In the genomic region with DNA sequence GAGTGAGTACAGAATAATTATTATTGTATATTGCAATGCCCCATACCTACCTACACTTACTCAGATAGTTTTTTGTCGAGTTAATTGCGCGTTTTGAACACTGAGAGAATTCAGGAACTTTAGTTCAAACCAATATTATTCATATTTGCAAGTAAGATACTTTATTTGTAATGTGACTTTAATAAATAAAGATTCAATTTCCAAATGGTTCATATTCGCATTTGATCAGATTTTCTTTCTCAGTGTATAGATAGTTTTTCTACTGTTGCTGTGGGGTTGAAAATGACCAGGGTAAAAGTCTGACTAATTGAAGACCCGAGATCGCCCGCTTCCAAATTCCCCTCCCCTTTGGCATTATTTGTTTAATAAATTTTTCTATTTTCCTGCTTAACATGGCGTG, we compare ENCODE assay signal across 1 fruit fly cellular context.
A peak's percentile ranks its signal among the peaks of the same experiment; 100 is the strongest.
TF ChIP-seq lines count a peak whose summit lies in the region.

No protein-coding gene starts in this region.

TF ChIP-seq in whole organism, embryonic, 481 proteins besides CTCF, POLR2A, EP300 and RAD21 (continued from another document):
- TF ChIP-seq CG10274 (GFP tag; optimal IDR thresholded peaks at IDR 0.05; lab: Kevin White, UChicago) (no peak), CG30403 (GFP tag; optimal IDR thresholded peaks at IDR 0.05; lab: Kevin White, UChicago) (peak; percentile 24), vvl (GFP tag; IDR thresholded peaks at IDR 0.05; lab: Robert Waterston, UW) (no peak), CG8388 (GFP tag; optimal IDR thresholded peaks at IDR 0.05; lab: Kevin White, UChicago) (peak; percentile 37), sens (GFP tag; lab: Kevin White, UChicago) (peak; percentile 89), CG33213 (GFP tag; optimal IDR thresholded peaks at IDR 0.05; lab: Kevin White, UChicago) (no peak), Med (GFP tag; lab: Kevin White, UChicago) (peak; percentile 70), Deaf1 (tag; optimal IDR thresholded peaks at IDR 0.05; lab: Kevin White, UChicago) (no peak), Ssrp (tag; optimal IDR thresholded peaks at IDR 0.05; lab: Kevin White, UChicago) (no peak), CG4617 (GFP tag; optimal IDR thresholded peaks at IDR 0.05; lab: Kevin White, UChicago; ENCODE audit: borderline replicate concordance) (no peak), CG6791 (GFP tag; IDR thresholded peaks at IDR 0.05; lab: Robert Waterston, UW; ENCODE audit: partially characterized antibody) (no peak), cwo (GFP tag; optimal IDR thresholded peaks at IDR 0.05; lab: Kevin White, UChicago) (no peak), CG9876 (GFP tag; optimal IDR thresholded peaks at IDR 0.05; lab: Kevin White, UChicago) (no peak), CG3726 (GFP tag; IDR thresholded peaks at IDR 0.05; lab: Robert Waterston, UW) (no peak), Atf-2 (GFP tag; optimal IDR thresholded peaks at IDR 0.05; lab: Kevin White, UChicago) (peak; percentile 25), CG17829 (tag; optimal IDR thresholded peaks at IDR 0.05; lab: Kevin White, UChicago) (peak; percentile 21), Xrp1 (GFP tag; IDR thresholded peaks at IDR 0.05; lab: Robert Waterston, UW) (peak; percentile 34; the same call in 1 of the 2 replicates), sc (optimal IDR thresholded peaks at IDR 0.05; lab: Kevin White, UChicago) (no peak), sc (GFP tag; optimal IDR thresholded peaks at IDR 0.05; lab: Kevin White, UChicago) (no peak), exex (tag; optimal IDR thresholded peaks at IDR 0.05; lab: Kevin White, UChicago) (no peak), CG1603 (tag; optimal IDR thresholded peaks at IDR 0.05; lab: Kevin White, UChicago) (peak; percentile 49), sisA (GFP tag; IDR thresholded peaks at IDR 0.05; lab: Robert Waterston, UW) (no peak), disco-r (GFP tag; optimal IDR thresholded peaks at IDR 0.05; lab: Kevin White, UChicago) (no peak), Aef1 (GFP tag; IDR thresholded peaks at IDR 0.05; lab: Robert Waterston, UW) (no peak), HmgZ (tag; optimal IDR thresholded peaks at IDR 0.05; lab: Kevin White, UChicago) (no peak), nau (GFP tag; optimal IDR thresholded peaks at IDR 0.05; lab: Kevin White, UChicago) (no peak)
